Worm (Caenorhabditis elegans): ENCODE measurements around the gene lim-6.

ce11 chrX:1046156-1046831 is 26.0 kb upstream of the lim-6 start, which contains the start of gene vpat-1:
- TF ChIP-seq ama-1 (optimal IDR thresholded peaks at IDR 0.05) (no peak), B0310.2 (tag; optimal IDR thresholded peaks at IDR 0.05) (no peak), hnd-1 (tag; optimal IDR thresholded peaks at IDR 0.05) (no peak), tbx-37 (GFP tag; conservative IDR thresholded peaks at IDR 0.05) (no peak), tra-4 (tag; optimal IDR thresholded peaks at IDR 0.05) (no peak), hmg-4 (GFP tag; optimal IDR thresholded peaks at IDR 0.05) (no peak), ets-7 (tag; optimal IDR thresholded peaks at IDR 0.05) (no peak), aly-1 (tag; optimal IDR thresholded peaks at IDR 0.05) (no peak), hmbx-1 (tag; optimal IDR thresholded peaks at IDR 0.05) (no peak), flt-1 (GFP tag; IDR thresholded peaks at IDR 0.05) (no peak), sea-1 (GFP tag; conservative IDR thresholded peaks at IDR 0.05) (no peak), ceh-13 (GFP tag; optimal IDR thresholded peaks at IDR 0.05) (no peak), scrt-1 (GFP tag; IDR thresholded peaks at IDR 0.05) (no peak), tbx-11 (GFP tag; IDR thresholded peaks at IDR 0.05) (no peak)

All from whole organism, early embryonic.